Worm (Caenorhabditis elegans): ENCODE results near the gene M110.10.

DNA sequence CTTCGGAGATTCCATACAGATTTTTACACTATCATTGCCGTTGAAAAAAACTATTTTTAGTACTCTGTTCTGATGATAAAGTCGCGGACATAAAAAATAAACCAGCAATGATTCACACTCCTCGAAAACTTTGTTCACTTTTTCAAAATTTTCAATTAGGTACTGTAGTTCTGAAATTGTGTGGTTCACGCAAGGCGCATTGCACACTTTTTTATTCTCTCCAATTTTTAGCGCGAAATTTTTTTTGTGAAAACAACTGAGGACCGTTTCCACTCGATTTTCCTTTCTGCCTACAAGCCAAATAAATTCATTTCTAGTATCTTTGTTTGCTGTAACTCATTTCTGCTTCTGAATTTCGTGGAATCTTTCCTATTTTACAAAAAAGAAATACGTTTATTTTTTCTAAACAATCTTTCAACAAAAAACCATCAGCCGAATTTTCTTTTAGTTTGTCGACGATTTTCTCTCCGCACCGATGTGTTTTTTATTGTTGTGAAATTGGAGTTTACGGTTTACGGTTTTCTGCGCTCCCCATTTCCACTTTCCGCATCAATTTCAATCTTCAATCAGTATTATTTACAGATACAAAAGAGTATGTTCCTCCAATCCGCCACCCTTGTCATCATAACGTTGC lies 39.0 kb upstream of the M110.10 start, which contains the start of gene F35C11.5:
- no peak for TF ChIP-seq B0310.2 (tag; optimal IDR thresholded peaks at IDR 0.05)
- no peak for TF ChIP-seq ets-7 (tag; optimal IDR thresholded peaks at IDR 0.05)
- no peak for TF ChIP-seq sea-1 (GFP tag; conservative IDR thresholded peaks at IDR 0.05)
- no peak for TF ChIP-seq hmg-4 (GFP tag; optimal IDR thresholded peaks at IDR 0.05)
- TF ChIP-seq pes-1 (GFP tag; IDR thresholded peaks at IDR 0.05): no peak
- no peak for TF ChIP-seq ama-1 (optimal IDR thresholded peaks at IDR 0.05)
- no peak for TF ChIP-seq aly-1 (tag; optimal IDR thresholded peaks at IDR 0.05)
- no peak for TF ChIP-seq flt-1 (GFP tag; IDR thresholded peaks at IDR 0.05)
- TF ChIP-seq tbx-37 (GFP tag; conservative IDR thresholded peaks at IDR 0.05): no peak
- no peak for TF ChIP-seq ceh-36 (tag; optimal IDR thresholded peaks at IDR 0.05)
